Worm (Caenorhabditis elegans) whole organism, mixed stage, embryonic: ENCODE results near the gene mls-1.

Source experiments
- M03D4.4 ChIP-seq: sonication (generic microtip); optimal IDR thresholded peaks from 2 replicates; lab custom pipeline; 2017; ENCODE audit warnings: mild to moderate bottlenecking, missing genetic modification characterization, missing compliant biosample characterization
- bed-3 ChIP-seq: fragments of 200-800 bp; sonication (Bioruptor generic); optimal IDR thresholded peaks from 3 replicates; lab custom pipeline; 2018; ENCODE audit warnings: mild to moderate bottlenecking, missing genetic modification characterization, moderate library complexity, missing compliant biosample characterization
- blmp-1 ChIP-seq: fragments of 150-350 bp; optimal IDR thresholded peaks from 2 replicates; lab custom pipeline; 2014; ENCODE audit warnings: missing biosample characterization, missing genetic modification characterization
- ceh-39 ChIP-seq: fragments of 150-350 bp; optimal IDR thresholded peaks from 2 replicates; lab custom pipeline; 2014; ENCODE audit warnings: missing biosample characterization, missing genetic modification characterization
- ceh-43 ChIP-seq: fragments of 200-800 bp; sonication (Bioruptor generic); optimal IDR thresholded peaks from 2 replicates; lab custom pipeline; 2018; ENCODE audit warnings: mild to moderate bottlenecking, missing genetic modification characterization, moderate library complexity, missing compliant biosample characterization
- ceh-83 ChIP-seq: fragments of 200-800 bp; sonication (Bioruptor generic); optimal IDR thresholded peaks from 2 replicates; lab custom pipeline; 2018; ENCODE audit warnings: mild to moderate bottlenecking, missing genetic modification characterization, missing compliant biosample characterization
- ces-1 ChIP-seq: fragments of 150-350 bp; optimal IDR thresholded peaks from 2 replicates; lab custom pipeline; 2014; ENCODE audit warnings: missing biosample characterization, missing genetic modification reagents, missing genetic modification characterization
- cnd-1 ChIP-seq: fragments of 200-800 bp; sonication (Bioruptor generic); optimal IDR thresholded peaks from 2 replicates; lab custom pipeline; 2018; ENCODE audit warnings: mild to moderate bottlenecking, missing genetic modification characterization, missing compliant biosample characterization
- drap-1 ChIP-seq: fragments of 200-800 bp; sonication (Bioruptor generic); optimal IDR thresholded peaks from 3 replicates; lab custom pipeline; 2018; ENCODE audit warnings: mild to moderate bottlenecking, missing genetic modification characterization, missing compliant biosample characterization
- elt-1 ChIP-seq: sonication (generic microtip); optimal IDR thresholded peaks from 2 replicates; lab custom pipeline; 2017; ENCODE audit warnings: missing genetic modification characterization, mild to moderate bottlenecking, missing compliant biosample characterization, antibody characterized with exemption, moderate library complexity, borderline replicate concordance; ENCODE audit not compliant: insufficient read depth
- elt-3 ChIP-seq: fragments of 150-350 bp; optimal IDR thresholded peaks from 2 replicates; lab custom pipeline; 2014; ENCODE audit warnings: missing biosample characterization, missing genetic modification characterization
- flh-1 ChIP-seq: fragments of 200-800 bp; sonication (Bioruptor generic); optimal IDR thresholded peaks from 2 replicates; lab custom pipeline; 2018; ENCODE audit warnings: mild to moderate bottlenecking, missing genetic modification characterization, moderate library complexity, missing compliant biosample characterization
- hlh-1 ChIP-seq: fragments of 150-350 bp; optimal IDR thresholded peaks from 2 replicates; lab custom pipeline; 2014; ENCODE audit warnings: missing biosample characterization, missing genetic modification reagents, missing genetic modification characterization
- lin-13 ChIP-seq: fragments of 150-350 bp; optimal IDR thresholded peaks from 2 replicates; lab custom pipeline; 2014; ENCODE audit warnings: missing biosample characterization, missing genetic modification characterization
- lin-32 ChIP-seq: fragments of 200-800 bp; sonication (Bioruptor generic); optimal IDR thresholded peaks from 2 replicates; lab custom pipeline; 2018; ENCODE audit warnings: mild to moderate bottlenecking, missing genetic modification characterization, missing compliant biosample characterization
- lsy-2 ChIP-seq: fragments of 150-350 bp; optimal IDR thresholded peaks from 2 replicates; lab custom pipeline; 2014; ENCODE audit warnings: missing biosample characterization, missing genetic modification characterization
- mab-5 ChIP-seq: fragments of 150-350 bp; optimal IDR thresholded peaks from 2 replicates; lab custom pipeline; 2014; ENCODE audit warnings: missing biosample characterization, missing genetic modification characterization
- mep-1 ChIP-seq: fragments of 150-350 bp; optimal IDR thresholded peaks from 2 replicates; lab custom pipeline; 2017; ENCODE audit warnings: missing biosample characterization, missing genetic modification reagents, missing genetic modification characterization, inconsistent platforms
- nhr-12 ChIP-seq: fragments of 150-350 bp; optimal IDR thresholded peaks from 2 replicates; lab custom pipeline; 2014; ENCODE audit warnings: missing biosample characterization, missing genetic modification characterization
- nhr-2 ChIP-seq: fragments of 150-350 bp; optimal IDR thresholded peaks from 2 replicates; lab custom pipeline; 2014; ENCODE audit warnings: missing biosample characterization, missing genetic modification characterization
- nhr-237 ChIP-seq: fragments of 150-350 bp; optimal IDR thresholded peaks from 2 replicates; lab custom pipeline; 2014; ENCODE audit warnings: missing biosample characterization, missing genetic modification characterization
- nhr-28 ChIP-seq: fragments of 150-350 bp; optimal IDR thresholded peaks from 2 replicates; lab custom pipeline; 2014; ENCODE audit warnings: missing biosample characterization, missing genetic modification characterization
- nhr-76 ChIP-seq: sonication (generic microtip); optimal IDR thresholded peaks from 2 replicates; lab custom pipeline; 2017; ENCODE audit warnings: missing biosample characterization, missing genetic modification characterization
- pha-4 ChIP-seq: fragments of 150-350 bp; optimal IDR thresholded peaks from 2 replicates; lab custom pipeline; 2018; ENCODE audit warnings: missing biosample characterization, missing genetic modification reagents, missing genetic modification characterization
- snpc-4 ChIP-seq: fragments of 150-350 bp; optimal IDR thresholded peaks from 2 replicates; lab custom pipeline; 2014; ENCODE audit warnings: missing biosample characterization, missing genetic modification characterization
- sptf-1 ChIP-seq: sonication (generic microtip); optimal IDR thresholded peaks from 2 replicates; lab custom pipeline; 2017; ENCODE audit warnings: mild to moderate bottlenecking, missing genetic modification characterization, moderate library complexity, missing compliant biosample characterization
- tbx-8 ChIP-seq: fragments of 200-800 bp; sonication (Bioruptor generic); optimal IDR thresholded peaks from 2 replicates; lab custom pipeline; 2018; ENCODE audit warnings: mild to moderate bottlenecking, missing genetic modification characterization, moderate library complexity, missing compliant biosample characterization
- unc-120 ChIP-seq: sonication (generic microtip); optimal IDR thresholded peaks from 2 replicates; lab custom pipeline; 2017; ENCODE audit warnings: missing genetic modification characterization, missing compliant biosample characterization; ENCODE audit not compliant: poor library complexity, severe bottlenecking
- unc-39 ChIP-seq: fragments of 150-350 bp; optimal IDR thresholded peaks from 2 replicates; lab custom pipeline; 2014; ENCODE audit warnings: missing biosample characterization, missing genetic modification characterization
- unc-62 ChIP-seq: fragments of 150-350 bp; optimal IDR thresholded peaks from 2 replicates; lab custom pipeline; 2014; ENCODE audit warnings: missing biosample characterization, missing genetic modification reagents, missing genetic modification characterization
- zip-8 ChIP-seq: fragments of 150-350 bp; optimal IDR thresholded peaks from 2 replicates; lab custom pipeline; 2014; ENCODE audit warnings: missing biosample characterization, missing genetic modification characterization
- ztf-11 ChIP-seq: fragments of 150-350 bp; optimal IDR thresholded peaks from 2 replicates; lab custom pipeline; 2014; ENCODE audit warnings: missing biosample characterization, missing genetic modification characterization

Gene mls-1

DNA sequence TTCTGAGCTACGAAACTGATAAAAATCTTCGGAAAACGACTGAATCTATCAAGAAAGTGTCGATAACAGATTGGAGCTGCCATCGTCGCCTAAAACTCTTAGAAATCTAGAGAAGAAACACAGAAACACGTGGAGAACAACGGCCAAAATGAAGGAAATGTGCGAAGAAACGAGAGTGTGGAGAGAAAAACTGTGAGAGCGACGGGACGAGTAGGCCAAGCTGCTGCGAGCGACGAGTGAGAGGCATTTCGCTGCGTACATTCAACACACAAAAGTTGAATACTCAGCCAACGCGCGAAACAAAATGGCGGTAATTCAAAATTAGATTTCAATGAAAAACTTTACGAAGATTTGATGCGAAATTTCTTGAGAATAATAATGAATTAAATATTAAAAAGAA, 38.2 kb downstream of the mls-1 start (continued):
- peak; percentile 46 for TF ChIP-seq unc-62 (GFP tag; lab: Kevin White, UChicago)

DNA sequence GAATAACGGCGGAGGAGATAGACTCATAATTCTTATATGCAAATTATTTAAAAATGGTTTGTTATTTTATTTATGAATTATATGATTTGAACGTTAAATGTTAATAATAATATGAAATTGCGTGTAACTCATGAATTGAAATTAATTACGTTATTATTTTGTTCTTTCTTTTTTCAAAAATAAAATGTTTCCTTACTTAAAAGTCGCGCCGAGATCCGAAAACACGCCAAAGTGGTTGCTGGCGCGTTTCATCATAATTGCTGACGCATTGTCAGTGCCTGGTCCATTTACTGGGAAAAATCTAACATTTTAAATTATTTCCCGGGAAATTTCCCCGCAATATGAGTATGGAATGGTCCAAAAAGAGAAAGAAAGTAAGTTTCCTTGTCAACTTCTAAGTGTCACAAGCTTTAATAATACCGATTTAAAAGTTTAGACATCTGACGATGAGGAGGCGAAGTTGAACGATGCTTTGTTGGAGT, 39.3 kb downstream of the mls-1 start, which contains the start of the genes C07H6.9 and sap-140:
C07H6.9 (minus strand) TSS at position 51 of the 482 bp plus-strand sequence.
sap-140 (plus strand) TSS at position 318 of the 482 bp plus-strand sequence.
- no peak for TF ChIP-seq ceh-83
- no peak for TF ChIP-seq nhr-2 (tag; lab: Kevin White, UChicago)
- TF ChIP-seq elt-1 (tag; lab: Kevin White, UChicago), result no peak
- TF ChIP-seq zip-8 (tag; lab: Kevin White, UChicago), result no peak
- TF ChIP-seq drap-1 (GFP tag; lab: Kevin White, UChicago), result no peak
- TF ChIP-seq unc-120 (tag; lab: Kevin White, UChicago), result no peak
- TF ChIP-seq unc-62 (GFP tag; lab: Kevin White, UChicago), result no peak
- TF ChIP-seq nhr-28 (tag; lab: Kevin White, UChicago), result no peak
- peak; percentile 70 for TF ChIP-seq lsy-2
- no peak for TF ChIP-seq nhr-12 (tag; lab: Kevin White, UChicago)
- TF ChIP-seq ces-1 (GFP tag; lab: Kevin White, UChicago), result peak; percentile 68
- TF ChIP-seq flh-1 (GFP tag; lab: Kevin White, UChicago), result no peak
- no peak for TF ChIP-seq mab-5
- TF ChIP-seq tbx-8, result no peak
- TF ChIP-seq snpc-4, result no peak
- no peak for TF ChIP-seq hlh-1 (tag; lab: Kevin White, UChicago)
- TF ChIP-seq M03D4.4, result no peak
- no peak for TF ChIP-seq cnd-1 (tag; lab: Kevin White, UChicago)
- TF ChIP-seq lin-13 (tag; lab: Kevin White, UChicago), result peak; percentile 88
- peak; percentile 64 for TF ChIP-seq pha-4
- TF ChIP-seq ceh-43 (GFP tag; lab: Kevin White, UChicago), result peak; percentile 20
- TF ChIP-seq blmp-1 (tag; lab: Kevin White, UChicago), result no peak
- no peak for TF ChIP-seq elt-3
- peak; percentile 79 for TF ChIP-seq mep-1 (tag; lab: Kevin White, UChicago)
- TF ChIP-seq sptf-1, result no peak
- TF ChIP-seq ztf-11 (tag; lab: Kevin White, UChicago), result no peak
- TF ChIP-seq nhr-237, result peak; percentile 25
- TF ChIP-seq ceh-39 (tag; lab: Kevin White, UChicago), result no peak
- no peak for TF ChIP-seq lin-32
- TF ChIP-seq nhr-76 (tag; lab: Kevin White, UChicago), result no peak
- no peak for TF ChIP-seq bed-3

ce11 chrIII:7506983-7507382, 46.8 kb downstream of the mls-1 start:
- TF ChIP-seq ces-1 (GFP tag; lab: Kevin White, UChicago) (no peak), hlh-1 (tag; lab: Kevin White, UChicago) (peak; percentile 34)

DNA sequence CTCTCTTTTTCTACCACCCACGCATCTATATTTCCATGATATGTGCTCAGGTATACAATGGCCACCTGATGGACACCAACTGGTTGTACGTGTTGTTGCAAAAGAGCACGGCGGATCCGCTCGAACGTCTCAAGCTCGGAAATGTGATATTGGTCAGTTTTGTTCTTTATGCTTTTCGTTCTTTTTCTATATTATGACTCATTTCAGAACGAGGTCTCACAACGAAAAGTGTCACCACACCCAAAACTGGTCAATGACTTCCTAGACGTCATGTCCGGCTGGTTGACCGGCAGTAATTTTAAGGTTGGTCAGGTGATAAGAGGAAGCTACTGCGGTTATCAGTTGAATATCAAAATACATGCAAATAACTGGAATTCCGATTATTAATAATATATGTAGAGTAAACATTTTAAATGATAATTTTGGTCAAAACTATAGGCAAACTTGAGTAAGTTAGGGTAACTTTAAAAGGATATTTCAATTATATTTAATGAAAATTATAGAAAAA, 48.0 kb downstream of the mls-1 start, which contains the start of gene cls-1:
cls-1 (plus strand) TSS at position 51 of the 508 bp plus-strand sequence.
- TF ChIP-seq unc-120 (tag; lab: Kevin White, UChicago) (no peak), sptf-1 (no peak), pha-4 (no peak), lsy-2 (no peak), unc-39 (tag; lab: Kevin White, UChicago) (no peak)
